Worm (Caenorhabditis elegans): ENCODE measurements around the gene C05E11.6.

C05E11.6 gene

DNA sequence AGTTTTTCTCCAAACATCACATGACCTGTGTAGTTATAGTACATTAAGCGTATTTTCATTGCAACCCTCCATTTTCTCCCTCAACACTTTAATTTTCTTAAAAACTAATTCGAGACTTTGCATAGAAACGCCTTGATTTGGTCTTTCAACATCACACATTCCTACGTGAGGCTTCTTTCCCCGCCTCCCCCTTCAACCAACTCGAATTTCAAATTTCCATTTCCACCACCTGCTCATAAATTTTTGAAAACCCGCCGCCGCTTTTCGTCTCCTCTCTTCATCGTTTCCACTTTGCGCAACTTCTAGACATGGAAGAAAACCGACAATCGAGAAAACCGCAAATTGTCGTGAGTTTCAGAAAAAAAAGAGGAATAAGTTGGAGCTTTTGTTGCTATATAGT, 16.0 kb downstream of the C05E11.6 start, which contains the start of gene C05E11.3:
TSS of gene C05E11.3 (plus strand) at position 301 of the 400 bp plus-strand sequence.
- TF ChIP-seq mab-9 (GFP tag; IDR thresholded peaks at IDR 0.05) (no peak), ztf-11 (tag; optimal IDR thresholded peaks at IDR 0.05) (no peak), hpl-2 (GFP tag; optimal IDR thresholded peaks at IDR 0.05) (no peak), blmp-1 (tag; optimal IDR thresholded peaks at IDR 0.05) (no peak), lin-13 (GFP tag; optimal IDR thresholded peaks at IDR 0.05) (no peak), efl-1 (optimal IDR thresholded peaks at IDR 0.05) (no peak), efl-1 (GFP tag; optimal IDR thresholded peaks at IDR 0.05 in 1 of 2) (peak in 1 of 2 experiments; percentile 36), alr-1 (tag; optimal IDR thresholded peaks at IDR 0.05; ENCODE audit: borderline replicate concordance) (no peak)

DNA sequence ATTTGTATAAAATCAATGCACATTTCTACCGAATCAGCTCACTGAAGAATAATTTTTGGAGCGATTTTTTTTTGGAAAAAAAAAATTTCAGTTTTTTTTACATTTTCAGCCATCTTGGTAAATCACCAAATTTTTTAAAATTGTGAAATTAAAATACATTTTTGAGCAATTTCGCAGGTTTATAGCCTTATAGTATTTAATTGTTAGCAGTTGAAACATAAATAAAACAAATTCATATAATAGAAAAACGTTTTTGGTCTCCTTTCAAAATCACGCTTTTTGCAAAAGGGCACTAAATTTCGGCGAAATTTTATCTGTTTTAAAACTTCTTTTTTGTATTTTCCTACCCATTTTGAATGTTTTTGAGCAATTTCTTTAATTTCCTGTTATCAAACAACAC, 16.6 kb downstream of the C05E11.6 start:
- no peak for TF ChIP-seq aly-2 (tag; optimal IDR thresholded peaks at IDR 0.05)
- no peak for TF ChIP-seq nhr-47 (tag; optimal IDR thresholded peaks at IDR 0.05)
- TF ChIP-seq jun-1 (tag; optimal IDR thresholded peaks at IDR 0.05) = no peak

DNA sequence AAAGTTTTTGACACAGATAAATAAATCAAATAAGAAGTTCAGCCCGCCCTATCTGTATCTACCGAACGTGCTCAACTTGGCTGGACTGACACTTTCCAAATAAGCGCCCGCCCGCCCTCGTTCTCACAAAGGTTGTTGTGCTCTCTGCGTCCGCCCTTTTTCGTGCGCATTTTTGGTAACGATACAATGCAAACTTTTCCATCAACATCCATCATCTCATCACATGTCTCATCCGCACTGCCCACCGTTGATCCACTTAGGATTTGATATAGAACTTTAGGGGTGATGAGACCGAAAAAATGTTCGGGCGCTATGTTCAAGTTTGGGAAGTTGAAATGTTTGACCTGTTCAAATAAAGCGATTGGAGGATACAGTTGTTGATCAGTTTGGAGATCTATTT, 23.6 kb downstream of the C05E11.6 start, which contains the start of gene C05E11.7:
TSS of gene C05E11.7 (minus strand) at position 101 of the 400 bp plus-strand sequence.
- no peak for TF ChIP-seq irx-1 (tag; optimal IDR thresholded peaks at IDR 0.05)

DNA sequence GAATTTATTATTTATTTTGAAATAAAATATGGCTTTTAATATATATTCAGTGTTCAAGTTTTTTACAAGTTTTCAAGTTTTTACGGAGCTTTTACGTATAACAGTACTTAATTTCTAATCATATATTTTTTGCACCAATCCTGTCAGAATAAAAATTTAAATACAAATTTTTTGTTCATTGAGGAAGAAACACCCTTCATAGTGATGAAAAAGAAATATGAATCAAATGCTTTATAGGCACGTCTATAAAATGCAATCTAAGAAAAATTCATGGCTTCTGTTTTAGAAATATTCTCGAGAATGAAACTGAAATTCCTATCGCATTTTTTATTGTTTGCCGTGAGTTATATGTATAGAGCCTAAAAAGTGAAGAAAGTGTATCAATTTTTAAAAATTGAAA, 24.7 kb downstream of the C05E11.6 start, which contains the start of gene C05E11.2:
TSS of gene C05E11.2 (plus strand) at position 301 of the 400 bp plus-strand sequence.
- TF ChIP-seq fkh-10 (GFP tag; optimal IDR thresholded peaks at IDR 0.05) = no peak

DNA sequence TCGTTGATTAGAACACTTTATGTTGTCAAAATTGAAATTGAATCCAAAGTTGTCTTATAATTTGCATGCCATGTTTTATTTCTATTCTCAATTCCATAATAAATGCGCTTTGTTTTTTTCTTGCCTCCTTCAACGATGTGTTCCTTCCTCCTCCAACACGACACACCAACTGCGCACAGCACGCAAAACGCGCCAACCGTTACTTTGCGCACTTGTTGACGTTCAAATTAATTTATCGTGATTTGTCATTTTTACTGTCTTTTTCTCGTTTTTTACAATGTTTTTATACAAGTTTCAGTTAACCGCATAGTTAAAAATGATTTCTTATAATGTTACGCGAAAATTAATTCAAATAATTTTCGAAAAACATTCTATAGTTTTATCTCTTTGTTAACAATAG, 26.0 kb downstream of the C05E11.6 start:
- no peak for TF ChIP-seq sox-4 (tag; optimal IDR thresholded peaks at IDR 0.05)
- TF ChIP-seq hlh-17 (GFP tag; optimal IDR thresholded peaks at IDR 0.05; ENCODE audit: borderline replicate concordance) = no peak
- no peak for TF ChIP-seq nhr-84 (tag; optimal IDR thresholded peaks at IDR 0.05)
- TF ChIP-seq C16A3.4 (tag; optimal IDR thresholded peaks at IDR 0.05) = peak; percentile 50
- TF ChIP-seq ztf-11 (tag; optimal IDR thresholded peaks at IDR 0.05) = no peak
- TF ChIP-seq snu-23 (GFP tag; optimal IDR thresholded peaks at IDR 0.05) = peak; percentile 73
- peak in 1 of 2 experiments; percentile 14 for TF ChIP-seq mdl-1 (tag; optimal IDR thresholded peaks at IDR 0.05)
- peak in 1 of 6 experiments; percentile 7 for TF ChIP-seq elt-3 (tag; optimal IDR thresholded peaks at IDR 0.05)
- no peak for TF ChIP-seq dsc-1 (tag; optimal IDR thresholded peaks at IDR 0.05)
- TF ChIP-seq nhr-71 (tag; optimal IDR thresholded peaks at IDR 0.05) = peak; percentile 60
- peak; percentile 54 for TF ChIP-seq nhr-47 (tag; optimal IDR thresholded peaks at IDR 0.05)
- peak; percentile 53 for TF ChIP-seq swsn-7 (tag; optimal IDR thresholded peaks at IDR 0.05)
- peak; percentile 44 for TF ChIP-seq irx-1 (tag; optimal IDR thresholded peaks at IDR 0.05)
- peak; percentile 63 for TF ChIP-seq blmp-1 (tag; optimal IDR thresholded peaks at IDR 0.05)
- no peak for TF ChIP-seq nhr-76 (tag; optimal IDR thresholded peaks at IDR 0.05)
- no peak for TF ChIP-seq hlh-4 (tag; optimal IDR thresholded peaks at IDR 0.05)
- TF ChIP-seq mep-1 (tag; optimal IDR thresholded peaks at IDR 0.05) = peak; percentile 80
- TF ChIP-seq snpc-4 (tag; optimal IDR thresholded peaks at IDR 0.05) = peak; percentile 2
- peak; percentile 21 for TF ChIP-seq jun-1 (tag; optimal IDR thresholded peaks at IDR 0.05)
- peak; percentile 88 for TF ChIP-seq lin-14 (GFP tag; optimal IDR thresholded peaks at IDR 0.05)
- TF ChIP-seq nhr-20 (tag; optimal IDR thresholded peaks at IDR 0.05) = peak; percentile 53
- TF ChIP-seq lin-35 (GFP tag; optimal IDR thresholded peaks at IDR 0.05) = peak; percentile 10 to 60
- peak; percentile 4 for TF ChIP-seq nhr-90 (tag; optimal IDR thresholded peaks at IDR 0.05; ENCODE audit: poor library complexity)
- TF ChIP-seq efl-1 (optimal IDR thresholded peaks at IDR 0.05) = peak; percentile 35 to 45
- peak; percentile 26 to 92 for TF ChIP-seq efl-1 (GFP tag; optimal IDR thresholded peaks at IDR 0.05 in 1 of 2)
- peak; percentile 45 for TF ChIP-seq lin-13 (GFP tag; optimal IDR thresholded peaks at IDR 0.05)
- TF ChIP-seq tbx-2 (tag; optimal IDR thresholded peaks at IDR 0.05) = peak; percentile 41
- TF ChIP-seq ceh-82 (tag; optimal IDR thresholded peaks at IDR 0.05) = peak in 1 of 3 experiments; percentile 8
- peak; percentile 5 for TF ChIP-seq lin-39 (tag; optimal IDR thresholded peaks at IDR 0.05)
- TF ChIP-seq xbp-1 (tag; optimal IDR thresholded peaks at IDR 0.05) = peak; percentile 66
- peak; percentile 38 to 61 (median 55) for TF ChIP-seq dpl-1 (GFP tag; optimal IDR thresholded peaks at IDR 0.05)
- TF ChIP-seq rnt-1 (tag; optimal IDR thresholded peaks at IDR 0.05) = peak; percentile 45
- peak; percentile 46 to 69 for TF ChIP-seq lsy-2 (tag; optimal IDR thresholded peaks at IDR 0.05)
